Worm (Caenorhabditis elegans) whole organism, late embryonic: ENCODE measurements around the gene fbxb-79.
"Not testable (repeated sequence)": the region's sequence is repeated elsewhere in the genome, so short reads cannot be mapped to it uniquely, and the experiment has no call there.

ENCODE experiments used
- ahr-1 ChIP-seq: sonication (generic microtip); optimal IDR thresholded peaks from 2 replicates; lab custom pipeline; 2016; ENCODE audit warnings: missing genetic modification characterization, missing compliant biosample characterization
- ama-1 ChIP-seq: fragments of 150-350 bp; optimal IDR thresholded peaks from 2 replicates; lab custom pipeline; 2014
- fkh-10 ChIP-seq: fragments of 150-350 bp; optimal IDR thresholded peaks from 2 replicates; lab custom pipeline; 2014; ENCODE audit warnings: missing biosample characterization, missing genetic modification reagents, missing genetic modification characterization
- hlh-30 ChIP-seq: sonication (generic microtip); optimal IDR thresholded peaks from 2 replicates; lab custom pipeline; 2017; ENCODE audit warnings: antibody characterized with exemption, missing genetic modification characterization, missing compliant biosample characterization; ENCODE audit not compliant: insufficient read depth
- hlh-6 ChIP-seq: sonication (generic microtip); optimal IDR thresholded peaks from 2 replicates; lab custom pipeline; 2016; ENCODE audit warnings: missing genotype, missing genetic modification characterization, missing compliant biosample characterization
- hlh-8 ChIP-seq: sonication (generic microtip); optimal IDR thresholded peaks from 2 replicates; lab custom pipeline; 2016; ENCODE audit warnings: missing genotype, missing genetic modification characterization, missing compliant biosample characterization
- nhr-11 ChIP-seq: fragments of 150-350 bp; optimal IDR thresholded peaks from 2 replicates; lab custom pipeline; 2014; ENCODE audit warnings: missing biosample characterization, missing genetic modification characterization
- pag-3 ChIP-seq: sonication (generic microtip); optimal IDR thresholded peaks from 2 replicates; lab custom pipeline; 2016; ENCODE audit warnings: missing compliant biosample characterization, missing genetic modification characterization, borderline replicate concordance
- ref-2 ChIP-seq: sonication (generic microtip); optimal IDR thresholded peaks from 2 replicates; lab custom pipeline; 2016; ENCODE audit warnings: missing genetic modification characterization, missing compliant biosample characterization
- unc-55 ChIP-seq: sonication (generic microtip); optimal IDR thresholded peaks from 2 replicates; lab custom pipeline; 2017; ENCODE audit warnings: missing biosample characterization, missing genetic modification reagents, missing genetic modification characterization
- unc-86 ChIP-seq: sonication (generic microtip); optimal IDR thresholded peaks from 2 replicates; lab custom pipeline; 2016; ENCODE audit warnings: missing genetic modification characterization, missing compliant biosample characterization
- ztf-16 ChIP-seq: sonication (generic microtip); optimal IDR thresholded peaks from 2 replicates; lab custom pipeline; 2017; ENCODE audit warnings: missing genetic modification characterization, missing compliant biosample characterization

DNA sequence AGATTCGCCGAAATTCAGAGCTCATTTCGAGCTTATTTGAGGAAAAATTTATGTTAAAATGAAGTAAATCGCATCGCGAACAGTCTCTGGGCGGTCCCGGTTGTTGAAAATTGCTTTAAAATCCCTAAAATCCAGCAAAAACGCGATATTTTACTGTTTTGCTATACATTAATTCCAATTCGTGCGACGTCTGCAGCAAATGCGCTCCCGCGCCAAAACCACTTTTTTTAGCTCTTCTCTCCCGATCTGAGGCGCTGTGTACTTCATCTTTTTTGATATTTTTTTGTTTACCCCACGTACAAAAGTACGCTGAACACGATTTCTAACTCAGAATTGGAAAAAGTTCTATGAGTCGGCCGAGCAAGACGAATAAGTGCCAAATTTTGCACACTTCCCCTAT is 9.7 kb upstream of the fbxb-79 start, which contains the start of gene R07H5.16:
- TF ChIP-seq ztf-16 (tag; lab: Kevin White, UChicago); fkh-10; hlh-6; unc-86 (tag; lab: Kevin White, UChicago); ama-1; unc-55 (GFP tag; lab: Kevin White, UChicago); hlh-30 (tag; lab: Kevin White, UChicago); ref-2 (tag; lab: Kevin White, UChicago); nhr-11; pag-3 (tag; lab: Kevin White, UChicago); hlh-8 (tag; lab: Kevin White, UChicago); ahr-1 (tag; lab: Kevin White, UChicago): not testable (repeated sequence)
